Worm (Caenorhabditis elegans) whole organism, L2 larva: Measurements from ENCODE around the gene ins-15.

Experiments used
- C34F6.9 ChIP-seq: fragments of 150-350 bp; optimal IDR thresholded peaks from 2 replicates; lab custom pipeline; 2014; ENCODE audit warnings: missing biosample characterization, missing genetic modification characterization
- F13H6.1 ChIP-seq: sonication (generic microtip); optimal IDR thresholded peaks from 2 replicates; lab custom pipeline; 2016; ENCODE audit warnings: missing genetic modification characterization, missing compliant biosample characterization
- R02D3.7 ChIP-seq: fragments of 150-350 bp; optimal IDR thresholded peaks from 2 replicates; lab custom pipeline; 2014; ENCODE audit warnings: missing biosample characterization, missing genetic modification characterization
- Y55F3AM.14 ChIP-seq: fragments of 200-800 bp; sonication (Bioruptor generic); optimal IDR thresholded peaks from 2 replicates; lab custom pipeline; 2018; ENCODE audit warnings: mild to moderate bottlenecking, missing genetic modification characterization, missing compliant biosample characterization
- ZK546.5 ChIP-seq: sonication (generic microtip); optimal IDR thresholded peaks from 2 replicates; lab custom pipeline; 2017; ENCODE audit warnings: missing biosample characterization, missing genetic modification characterization
- alr-1 ChIP-seq: fragments of 150-350 bp; optimal IDR thresholded peaks from 2 replicates; lab custom pipeline; 2014; ENCODE audit warnings: missing biosample characterization, missing genetic modification characterization
- blmp-1 ChIP-seq: sonication (generic microtip); optimal IDR thresholded peaks from 2 replicates; lab custom pipeline; 2017; ENCODE audit warnings: missing genetic modification characterization, mild to moderate bottlenecking, missing compliant biosample characterization, antibody characterized with exemption, moderate library complexity; ENCODE audit not compliant: insufficient read depth
- ceh-16 ChIP-seq: fragments of 150-350 bp; optimal IDR thresholded peaks from 2 replicates; lab custom pipeline; 2014; ENCODE audit warnings: missing biosample characterization, missing genetic modification characterization
- crh-2 ChIP-seq: sonication (generic microtip); optimal IDR thresholded peaks from 2 replicates; lab custom pipeline; 2017; ENCODE audit warnings: missing biosample characterization, missing genetic modification characterization
- dmd-4 ChIP-seq: sonication (generic microtip); optimal IDR thresholded peaks from 2 replicates; lab custom pipeline; 2017; ENCODE audit warnings: missing biosample characterization, missing genetic modification characterization
- egl-27 ChIP-seq: sonication (generic microtip); optimal IDR thresholded peaks from 3 replicates; lab custom pipeline; 2017; ENCODE audit warnings: missing biosample characterization, missing genetic modification reagents, missing genetic modification characterization
- elt-3 ChIP-seq: sonication (generic microtip); optimal IDR thresholded peaks from 2 replicates; lab custom pipeline; 2017; ENCODE audit warnings: missing biosample characterization, missing genetic modification characterization
- fos-1 ChIP-seq: fragments of 150-350 bp; optimal IDR thresholded peaks from 2 replicates; lab custom pipeline; 2014; ENCODE audit warnings: missing biosample characterization, missing genetic modification characterization
- gmeb-1 ChIP-seq: fragments of 150-350 bp; optimal IDR thresholded peaks from 2 replicates; lab custom pipeline; 2014; ENCODE audit warnings: missing biosample characterization, missing genetic modification characterization
- lin-11 ChIP-seq: fragments of 150-350 bp; sonication (generic microtip); optimal IDR thresholded peaks from 2 replicates; lab custom pipeline; 2014; ENCODE audit warnings: missing biosample characterization, missing genetic modification characterization, inconsistent platforms, mixed read lengths
- lin-13 ChIP-seq: fragments of 150-350 bp; optimal IDR thresholded peaks from 2 replicates; lab custom pipeline; 2014; ENCODE audit warnings: missing biosample characterization, missing genetic modification reagents, missing genetic modification characterization
- lin-39 ChIP-seq: fragments of 150-350 bp; optimal IDR thresholded peaks from 2 replicates; lab custom pipeline; 2014; ENCODE audit warnings: missing biosample characterization, missing genetic modification reagents, missing genetic modification characterization
- lsy-2 ChIP-seq, 2 experiments: fragments of 150-350 bp in 1 of 2; sonication (generic microtip) in 1 of 2; optimal IDR thresholded peaks; 2 replicates each; lab custom pipeline; 2014 to 2017; ENCODE audit warnings: missing biosample characterization in 2 of 2, missing genetic modification characterization in 2 of 2
- mab-5 ChIP-seq: fragments of 150-350 bp; optimal IDR thresholded peaks from 2 replicates; lab custom pipeline; 2014; ENCODE audit warnings: missing biosample characterization, missing genetic modification characterization
- mdl-1 ChIP-seq, 2 experiments: fragments of 150-350 bp in 1 of 2; sonication (generic microtip) in 1 of 2; optimal IDR thresholded peaks; 2 replicates each; lab custom pipeline; 2017; ENCODE audit warnings: missing biosample characterization in 2 of 2, missing genetic modification characterization in 2 of 2
- nhr-10 ChIP-seq: sonication (generic microtip); optimal IDR thresholded peaks from 2 replicates; lab custom pipeline; 2017; ENCODE audit warnings: missing biosample characterization, missing genetic modification characterization
- nhr-11 ChIP-seq: fragments of 150-350 bp; optimal IDR thresholded peaks from 2 replicates; lab custom pipeline; 2014; ENCODE audit warnings: missing biosample characterization, missing genetic modification characterization
- nhr-129 ChIP-seq: fragments of 150-350 bp; optimal IDR thresholded peaks from 2 replicates; lab custom pipeline; 2014; ENCODE audit warnings: missing biosample characterization, missing genetic modification characterization
- nhr-21 ChIP-seq: fragments of 150-350 bp; optimal IDR thresholded peaks from 2 replicates; lab custom pipeline; 2014; ENCODE audit warnings: missing biosample characterization, missing genetic modification characterization
- nhr-23 ChIP-seq: fragments of 150-350 bp; optimal IDR thresholded peaks from 2 replicates; lab custom pipeline; 2014; ENCODE audit warnings: missing biosample characterization, missing genetic modification reagents, missing genetic modification characterization
- nhr-237 ChIP-seq: fragments of 150-350 bp; optimal IDR thresholded peaks from 2 replicates; lab custom pipeline; 2014; ENCODE audit warnings: missing biosample characterization, missing genetic modification characterization
- nhr-77 ChIP-seq: fragments of 150-350 bp; optimal IDR thresholded peaks from 2 replicates; lab custom pipeline; 2014; ENCODE audit warnings: missing biosample characterization, missing genetic modification characterization
- peb-1 ChIP-seq: fragments of 150-350 bp; optimal IDR thresholded peaks from 2 replicates; lab custom pipeline; 2014; ENCODE audit warnings: missing biosample characterization, missing genetic modification characterization
- sem-4 ChIP-seq: fragments of 150-350 bp; optimal IDR thresholded peaks from 2 replicates; lab custom pipeline; 2014; ENCODE audit warnings: missing biosample characterization, missing genetic modification reagents, missing genetic modification characterization
- skn-1 ChIP-seq: sonication (generic microtip); optimal IDR thresholded peaks from 2 replicates; lab custom pipeline; 2017; ENCODE audit warnings: missing biosample characterization, missing genetic modification characterization
- sma-3 ChIP-seq: sonication (generic microtip); optimal IDR thresholded peaks from 2 replicates; lab custom pipeline; 2016; ENCODE audit warnings: missing genetic modification reagents, missing genetic modification characterization, missing compliant biosample characterization
- sma-9 ChIP-seq, 2 experiments: fragments of 150-350 bp in 1 of 2; sonication (generic microtip) in 1 of 2; optimal IDR thresholded peaks; 2 replicates each; lab custom pipeline; 2014 to 2016; ENCODE audit warnings: missing genetic modification characterization in 2 of 2, mild to moderate bottlenecking in 1 of 2, missing biosample characterization in 1 of 2, missing compliant biosample characterization in 1 of 2, missing genetic modification reagents in 1 of 2, moderate library complexity in 1 of 2
- snpc-4 ChIP-seq: fragments of 150-350 bp; optimal IDR thresholded peaks from 2 replicates; lab custom pipeline; 2014; ENCODE audit warnings: missing biosample characterization, missing genetic modification characterization
- unc-55 ChIP-seq: fragments of 150-350 bp; sonication (generic microtip); optimal IDR thresholded peaks from 3 replicates; lab custom pipeline; 2014; ENCODE audit warnings: missing biosample characterization, missing genetic modification reagents, missing genetic modification characterization
- unc-62 ChIP-seq: fragments of 150-350 bp; optimal IDR thresholded peaks from 2 replicates; lab custom pipeline; 2014; ENCODE audit warnings: missing biosample characterization, missing genetic modification reagents, missing genetic modification characterization
- zag-1 ChIP-seq: fragments of 150-350 bp; optimal IDR thresholded peaks from 2 replicates; lab custom pipeline; 2014; ENCODE audit warnings: missing biosample characterization, missing genetic modification characterization
- ztf-1 ChIP-seq: fragments of 200-800 bp; sonication (Bioruptor generic); conservative IDR thresholded peaks from 2 replicates; pipeline ENCODE4 v1.3.6; 2022; ENCODE audit warnings: missing genetic modification characterization, missing compliant biosample characterization
- ztf-11 ChIP-seq: sonication (generic microtip); optimal IDR thresholded peaks from 2 replicates; lab custom pipeline; 2017; ENCODE audit warnings: missing biosample characterization, missing genetic modification characterization

The ins-15 gene

ce11 chrII:6709680-6710079 lies 34.9 kb downstream of the ins-15 start:
- TF ChIP-seq nhr-21 (peak; percentile 20), skn-1 (tag; lab: Kevin White, UChicago) (no peak), alr-1 (tag; lab: Kevin White, UChicago) (no peak), blmp-1 (tag; lab: Kevin White, UChicago) (no peak), crh-2 (tag; lab: Kevin White, UChicago) (no peak), lin-11 (tag; lab: Kevin White, UChicago) (no peak)

DNA sequence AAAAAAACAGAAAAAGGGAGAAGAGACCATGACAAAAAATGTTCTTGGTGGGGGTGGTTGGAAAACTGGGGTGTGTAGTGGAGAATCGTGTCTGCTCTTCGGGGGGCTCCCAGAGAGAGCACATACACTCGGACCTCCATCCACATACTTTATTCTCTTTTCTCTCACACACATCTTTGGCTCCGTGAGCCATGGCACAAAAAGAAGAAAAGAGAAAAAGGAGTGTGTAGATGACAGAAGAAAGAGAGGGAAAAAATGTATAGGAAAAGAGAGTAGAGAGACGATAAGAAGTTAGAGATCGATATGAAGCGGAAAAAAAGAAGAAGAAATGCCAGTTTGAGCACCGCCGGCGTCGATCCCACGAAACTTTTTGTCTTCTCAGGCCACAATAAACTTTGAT lies 35.6 kb downstream of the ins-15 start:
- TF ChIP-seq zag-1 (tag; lab: Kevin White, UChicago) (peak; percentile 79), sma-9 (GFP tag; optimal IDR thresholded peaks at IDR 0.05; lab: Kevin White, UChicago) (peak; percentile 57), sma-9 (tag; optimal IDR thresholded peaks at IDR 0.05; lab: Kevin White, UChicago) (no peak), fos-1 (tag; lab: Kevin White, UChicago) (no peak), nhr-77 (no peak), gmeb-1 (tag; lab: Kevin White, UChicago) (no peak), lsy-2 (tag; optimal IDR thresholded peaks at IDR 0.05; lab: Kevin White, UChicago) (peak; percentile 24 to 54), nhr-23 (tag; lab: Kevin White, UChicago) (no peak), unc-62 (no peak), nhr-237 (tag; lab: Kevin White, UChicago) (no peak), ceh-16 (tag; lab: Kevin White, UChicago) (no peak), mab-5 (peak; percentile 60), elt-3 (tag; lab: Kevin White, UChicago) (no peak), C34F6.9 (tag; lab: Kevin White, UChicago) (peak; percentile 81), peb-1 (tag; lab: Kevin White, UChicago) (no peak), nhr-11 (tag; lab: Kevin White, UChicago) (no peak), mdl-1 (tag; optimal IDR thresholded peaks at IDR 0.05; lab: Kevin White, UChicago) (no peak), nhr-129 (tag; lab: Kevin White, UChicago) (peak; percentile 76), snpc-4 (tag; lab: Kevin White, UChicago) (peak; percentile 7), lin-13 (GFP tag; lab: Kevin White, UChicago) (no peak), nhr-21 (no peak), ztf-11 (tag; lab: Kevin White, UChicago) (no peak), ztf-1 (no peak), sem-4 (tag; lab: Kevin White, UChicago) (no peak), crh-2 (tag; lab: Kevin White, UChicago) (peak; percentile 39), lin-11 (tag; lab: Kevin White, UChicago) (peak; percentile 21), F13H6.1 (tag; lab: Kevin White, UChicago) (peak; percentile 76), unc-55 (GFP tag; lab: Kevin White, UChicago) (peak; percentile 72)
- TF ChIP-seq, all 48 proteins: peak for 11

- peak; percentile 37 for TF ChIP-seq Y55F3AM.14 (GFP tag; lab: Kevin White, UChicago)
- TF ChIP-seq nhr-77, result no peak
- peak; percentile 65 for TF ChIP-seq sem-4 (tag; lab: Kevin White, UChicago)
- TF ChIP-seq lin-13 (GFP tag; lab: Kevin White, UChicago), result peak; percentile 43
- TF ChIP-seq zag-1 (tag; lab: Kevin White, UChicago), result no peak
- TF ChIP-seq snpc-4 (tag; lab: Kevin White, UChicago), result no peak
- peak; percentile 77 for TF ChIP-seq F13H6.1 (tag; lab: Kevin White, UChicago)
- no peak for TF ChIP-seq egl-27
- no peak for TF ChIP-seq ZK546.5 (tag; lab: Kevin White, UChicago)
- TF ChIP-seq C34F6.9 (tag; lab: Kevin White, UChicago), result peak; percentile 49
- peak; percentile 44 for TF ChIP-seq sma-9 (GFP tag; optimal IDR thresholded peaks at IDR 0.05; lab: Kevin White, UChicago)
- no peak for TF ChIP-seq sma-9 (tag; optimal IDR thresholded peaks at IDR 0.05; lab: Kevin White, UChicago)
- TF ChIP-seq nhr-129 (tag; lab: Kevin White, UChicago), result peak; percentile 39
- TF ChIP-seq unc-62, result peak; percentile 20
- TF ChIP-seq dmd-4 (tag; lab: Kevin White, UChicago), result no peak
- peak; percentile 88 for TF ChIP-seq mab-5
- TF ChIP-seq mdl-1 (tag; optimal IDR thresholded peaks at IDR 0.05; lab: Kevin White, UChicago), result no peak
- TF ChIP-seq ztf-1, result no peak
- TF ChIP-seq lin-39, result peak; percentile 86
- no peak for TF ChIP-seq elt-3 (tag; lab: Kevin White, UChicago)
- no peak for TF ChIP-seq lin-11 (tag; lab: Kevin White, UChicago)
- TF ChIP-seq crh-2 (tag; lab: Kevin White, UChicago), result peak; percentile 20
- peak in 1 of 2 experiments; percentile 55 for TF ChIP-seq lsy-2 (tag; optimal IDR thresholded peaks at IDR 0.05; lab: Kevin White, UChicago)
- no peak for TF ChIP-seq R02D3.7 (tag; lab: Kevin White, UChicago)
- no peak for TF ChIP-seq nhr-21
- no peak for TF ChIP-seq gmeb-1 (tag; lab: Kevin White, UChicago)
- TF ChIP-seq nhr-10, result no peak
- TF ChIP-seq unc-55 (GFP tag; lab: Kevin White, UChicago), result peak; percentile 55
- TF ChIP-seq sma-3 (GFP tag; lab: Kevin White, UChicago), result no peak
- TF ChIP-seq, all 48 proteins: peak for 13
Measured at ce11 chrII:6707496-6708260, 36.9 kb downstream of the ins-15 start.
